Fruit fly (Drosophila melanogaster) whole organism, embryonic: ENCODE data around the gene simj.

ENCODE experiments used
- Aef1 ChIP-seq: fragments of 200-800 bp; sonication (Bioruptor generic); IDR thresholded peaks from 3 replicates; pipeline ENCODE4 v1.3.6; 2022; ENCODE audit warnings: missing biosample characterization, missing genetic modification characterization
- BtbVII ChIP-seq: fragments of 200-800 bp; sonication (Bioruptor generic); optimal IDR thresholded peaks from 3 replicates; lab custom pipeline; 2017; ENCODE audit warnings: missing biosample characterization, mild to moderate bottlenecking, missing genetic modification characterization
- CG10274 ChIP-seq: fragments of 200-800 bp; sonication (Bioruptor generic); optimal IDR thresholded peaks from 3 replicates; lab custom pipeline; 2017; ENCODE audit warnings: missing biosample characterization, mild to moderate bottlenecking, missing genetic modification characterization
- CG11093 ChIP-seq: fragments of 200-800 bp; sonication (Bioruptor generic); IDR thresholded peaks from 3 replicates; pipeline ENCODE4 v1.3.6; 2022; ENCODE audit warnings: missing biosample characterization, missing genetic modification characterization
- CG12104 ChIP-seq: fragments of 200-800 bp; sonication (Bioruptor generic); optimal IDR thresholded peaks from 3 replicates; lab custom pipeline; 2016; ENCODE audit warnings: missing biosample characterization, missing genetic modification characterization
- CG12155 ChIP-seq: fragments of 200-800 bp; sonication (Bioruptor generic); optimal IDR thresholded peaks from 3 replicates; lab custom pipeline; 2016; ENCODE audit warnings: missing biosample characterization, missing genetic modification characterization
- CG12299 ChIP-seq: fragments of 200-800 bp; sonication (Bioruptor generic); optimal IDR thresholded peaks from 2 replicates; lab custom pipeline; 2018; ENCODE audit warnings: missing biosample characterization, mild to moderate bottlenecking, missing genetic modification characterization
- CG13424 ChIP-seq: fragments of 200-800 bp; sonication (Bioruptor generic); optimal IDR thresholded peaks from 2 replicates; lab custom pipeline; 2019; ENCODE audit warnings: missing biosample characterization, mild to moderate bottlenecking, missing genetic modification characterization, moderate library complexity
- CG14050 ChIP-seq: fragments of 200-800 bp; sonication (Bioruptor generic); IDR thresholded peaks from 3 replicates; pipeline ENCODE4 v1.3.6; 2022; ENCODE audit warnings: missing biosample characterization, missing genetic modification characterization
- CG17912 ChIP-seq: fragments of 200-800 bp; sonication (Bioruptor generic); optimal IDR thresholded peaks from 2 replicates; lab custom pipeline; 2018; ENCODE audit warnings: missing biosample characterization, mild to moderate bottlenecking, missing genetic modification characterization
- CG18262 ChIP-seq: fragments of 200-800 bp; optimal IDR thresholded peaks from 3 replicates; lab custom pipeline; 2019; ENCODE audit warnings: missing biosample characterization, mild to moderate bottlenecking, missing genetic modification characterization, moderate library complexity
- CG18599 ChIP-seq: fragments of 200-800 bp; sonication (Bioruptor generic); optimal IDR thresholded peaks from 3 replicates; lab custom pipeline; 2017; ENCODE audit warnings: missing biosample characterization, missing genetic modification characterization, mild to moderate bottlenecking, moderate library complexity, missing genetic modification reagents
- CG18619 ChIP-seq: fragments of 200-800 bp; sonication (Bioruptor generic); optimal IDR thresholded peaks from 3 replicates; lab custom pipeline; 2017; ENCODE audit warnings: missing biosample characterization, mild to moderate bottlenecking, missing genetic modification characterization
- CG3407 ChIP-seq: fragments of 200-800 bp; sonication (Bioruptor generic); optimal IDR thresholded peaks from 2 replicates; lab custom pipeline; 2018; ENCODE audit warnings: missing biosample characterization, mild to moderate bottlenecking, missing genetic modification characterization
- CG4282 ChIP-seq: fragments of 200-800 bp; sonication (Bioruptor generic); optimal IDR thresholded peaks from 2 replicates; lab custom pipeline; 2016; ENCODE audit warnings: missing biosample characterization, missing genetic modification characterization
- CG4707 ChIP-seq: fragments of 200-800 bp; sonication (Bioruptor generic); optimal IDR thresholded peaks from 2 replicates; lab custom pipeline; 2018; ENCODE audit warnings: missing biosample characterization, mild to moderate bottlenecking, missing genetic modification characterization, moderate library complexity
- CG4730 ChIP-seq: fragments of 200-800 bp; sonication (Bioruptor generic); IDR thresholded peaks from 2 replicates; pipeline ENCODE4 v1.3.6; 2022; ENCODE audit warnings: missing biosample characterization, missing genetic modification characterization
- CG6689 ChIP-seq: fragments of 200-800 bp; sonication (Bioruptor generic); IDR thresholded peaks from 2 replicates; pipeline ENCODE4 v1.3.6; 2022; ENCODE audit warnings: missing biosample characterization, missing genetic modification characterization
- CG8290 ChIP-seq, 3 experiments: fragments of 200-800 bp; sonication (Bioruptor generic); optimal IDR thresholded peaks; 2 replicates each; lab custom pipeline; 2016 to 2019; ENCODE audit warnings: missing biosample characterization in 3 of 3, missing genetic modification characterization in 3 of 3, mild to moderate bottlenecking in 2 of 3, moderate library complexity in 1 of 3
- CG8765 ChIP-seq: fragments of 200-800 bp; sonication (Bioruptor generic); IDR thresholded peaks from 2 replicates; pipeline ENCODE4 v1.3.6; 2022; ENCODE audit warnings: missing biosample characterization, missing genetic modification characterization
- Deaf1 ChIP-seq: fragments of 200-800 bp; optimal IDR thresholded peaks from 3 replicates; lab custom pipeline; 2019; ENCODE audit warnings: missing biosample characterization, mild to moderate bottlenecking, missing genetic modification characterization, moderate library complexity
- Doc3 ChIP-seq: fragments of 200-800 bp; sonication (Bioruptor generic); IDR thresholded peaks from 3 replicates; pipeline ENCODE4 v1.3.6; 2022; ENCODE audit warnings: missing biosample characterization, missing genetic modification characterization; ENCODE audit not compliant: partially characterized antibody
- E2f2 ChIP-seq: fragments of 200-800 bp; sonication (Bioruptor generic); IDR thresholded peaks from 2 replicates; pipeline ENCODE4 v1.3.6; 2022; ENCODE audit warnings: missing biosample characterization, missing genetic modification characterization
- Ets65A ChIP-seq: fragments of 200-800 bp; sonication (Bioruptor generic); peaks from one replicate; lab custom pipeline; 2016; ENCODE audit warnings: missing biosample characterization, missing genetic modification characterization
- Fer2 ChIP-seq: fragments of 200-800 bp; sonication (Bioruptor generic); optimal IDR thresholded peaks from 2 replicates; lab custom pipeline; 2018; ENCODE audit warnings: missing biosample characterization, mild to moderate bottlenecking, missing genetic modification characterization, moderate library complexity
- Fer3 ChIP-seq: fragments of 200-800 bp; sonication (Bioruptor generic); optimal IDR thresholded peaks from 2 replicates; lab custom pipeline; 2018; ENCODE audit warnings: missing biosample characterization, mild to moderate bottlenecking, missing genetic modification characterization, moderate library complexity
- Hr39 ChIP-seq: fragments of >200 bp; optimal IDR thresholded peaks from 2 replicates; lab custom pipeline; 2017
- Hsf ChIP-seq: fragments of 200-800 bp; sonication (Bioruptor generic); optimal IDR thresholded peaks from 3 replicates; lab custom pipeline; 2016; ENCODE audit warnings: missing biosample characterization, missing genetic modification characterization
- NC2α ChIP-seq: fragments of 200-800 bp; sonication (Bioruptor generic); optimal IDR thresholded peaks from 2 replicates; lab custom pipeline; 2016; ENCODE audit warnings: missing biosample characterization, missing genetic modification characterization
- Nf-YA ChIP-seq: fragments of 200-800 bp; sonication (Bioruptor generic); IDR thresholded peaks from 2 replicates; pipeline ENCODE4 v1.3.6; 2022; ENCODE audit warnings: missing biosample characterization, missing genetic modification characterization
- Oli ChIP-seq: fragments of 200-800 bp; sonication (Bioruptor generic); optimal IDR thresholded peaks from 2 replicates; lab custom pipeline; 2018; ENCODE audit warnings: missing biosample characterization, mild to moderate bottlenecking, missing genetic modification characterization, moderate library complexity
- Side ChIP-seq: fragments of 200-800 bp; sonication (Bioruptor generic); optimal IDR thresholded peaks from 2 replicates; lab custom pipeline; 2016; ENCODE audit warnings: missing biosample characterization, missing genetic modification characterization
- Spps ChIP-seq: fragments of 200-800 bp; sonication (Bioruptor generic); optimal IDR thresholded peaks from 2 replicates; lab custom pipeline; 2018; ENCODE audit warnings: missing biosample characterization, mild to moderate bottlenecking, missing genetic modification characterization
- Sry-δ ChIP-seq: fragments of 200-800 bp; sonication (Bioruptor generic); optimal IDR thresholded peaks from 2 replicates; lab custom pipeline; 2016; ENCODE audit warnings: missing biosample characterization, missing genetic modification characterization
- ac ChIP-seq: fragments of 200-800 bp; sonication (Bioruptor generic); optimal IDR thresholded peaks from 3 replicates; lab custom pipeline; 2017; ENCODE audit warnings: missing biosample characterization, mild to moderate bottlenecking, missing genetic modification characterization
- bcd ChIP-seq: fragments of 200-800 bp; sonication (Bioruptor generic); optimal IDR thresholded peaks from 2 replicates; lab custom pipeline; 2017; ENCODE audit warnings: missing biosample characterization, mild to moderate bottlenecking, missing genetic modification characterization
- gem ChIP-seq: fragments of 200-800 bp; sonication (Bioruptor generic); optimal IDR thresholded peaks from 2 replicates; lab custom pipeline; 2019; ENCODE audit warnings: missing biosample characterization, mild to moderate bottlenecking, missing genetic modification characterization, moderate library complexity
- gro ChIP-seq: fragments of 200-800 bp; sonication (Bioruptor generic); optimal IDR thresholded peaks from 2 replicates; lab custom pipeline; 2016; ENCODE audit warnings: missing biosample characterization, missing genetic modification characterization
- gt ChIP-seq: fragments of 200-800 bp; sonication (Bioruptor generic); IDR thresholded peaks from 2 replicates; pipeline ENCODE4 v1.3.6; 2022; ENCODE audit warnings: missing biosample characterization, missing genetic modification characterization
- her ChIP-seq: fragments of 200-800 bp; sonication (Bioruptor generic); optimal IDR thresholded peaks from 2 replicates; lab custom pipeline; 2016; ENCODE audit warnings: missing biosample characterization, missing genetic modification characterization
- knrl ChIP-seq: fragments of 200-800 bp; sonication (Bioruptor generic); IDR thresholded peaks from 3 replicates; pipeline ENCODE4 v1.3.6; 2022; ENCODE audit warnings: missing biosample characterization, missing genetic modification characterization; ENCODE audit not compliant: partially characterized antibody
- onecut ChIP-seq: fragments of 200-800 bp; sonication (Bioruptor generic); IDR thresholded peaks from 2 replicates; pipeline ENCODE4 v1.3.6; 2022; ENCODE audit warnings: missing biosample characterization, missing genetic modification characterization
- pros ChIP-seq: fragments of 200-800 bp; sonication (Bioruptor generic); optimal IDR thresholded peaks from 3 replicates; lab custom pipeline; 2019; ENCODE audit warnings: missing biosample characterization, mild to moderate bottlenecking, missing genetic modification characterization, moderate library complexity
- sd ChIP-seq: fragments of 200-800 bp; sonication (Bioruptor generic); optimal IDR thresholded peaks from 3 replicates; lab custom pipeline; 2018; ENCODE audit warnings: missing biosample characterization, mild to moderate bottlenecking, missing genetic modification characterization, moderate library complexity
- seq ChIP-seq: fragments of 200-800 bp; sonication (Bioruptor generic); IDR thresholded peaks from 2 replicates; pipeline ENCODE4 v1.3.6; 2022; ENCODE audit warnings: missing biosample characterization, missing genetic modification characterization
- sna ChIP-seq: fragments of 200-800 bp; sonication (Bioruptor generic); IDR thresholded peaks from 2 replicates; pipeline ENCODE4 v1.3.6; 2022; ENCODE audit warnings: missing biosample characterization, missing genetic modification characterization; ENCODE audit not compliant: partially characterized antibody
- tap ChIP-seq: fragments of 200-800 bp; optimal IDR thresholded peaks from 3 replicates; lab custom pipeline; 2019; ENCODE audit warnings: missing biosample characterization, mild to moderate bottlenecking, missing genetic modification characterization, moderate library complexity
- tgo ChIP-seq: fragments of 200-800 bp; sonication (Bioruptor generic); IDR thresholded peaks from 3 replicates; pipeline ENCODE4 v1.3.6; 2022; ENCODE audit warnings: missing biosample characterization, missing genetic modification characterization
- zen2 ChIP-seq: fragments of 200-800 bp; sonication (Bioruptor generic); IDR thresholded peaks from 3 replicates; pipeline ENCODE4 v1.3.6; 2022; ENCODE audit warnings: missing biosample characterization, missing genetic modification characterization; ENCODE audit not compliant: partially characterized antibody

Gene simj

dm6 chr3L:10665433-10666150, 1.1 kb downstream of the simj start (continued):
- TF ChIP-seq tgo: peak; percentile 93
- TF ChIP-seq Hsf (GFP tag; lab: Kevin White, UChicago): peak; percentile 93
- no peak for TF ChIP-seq Hr39 (lab: Kevin White, UChicago)
- peak; percentile 87 for TF ChIP-seq Deaf1 (tag; lab: Kevin White, UChicago)
- TF ChIP-seq NC2α (GFP tag; lab: Kevin White, UChicago): peak; percentile 64
- peak; percentile 89 for TF ChIP-seq sd
- TF ChIP-seq CG10274: peak; percentile 89
- TF ChIP-seq gro (GFP tag; lab: Kevin White, UChicago): peak; percentile 81
- peak; percentile 59; the same call in 1 of the 2 replicates for TF ChIP-seq gt (GFP tag; lab: Robert Waterston, UW)
- TF ChIP-seq Ets65A: peak; percentile 95
- TF ChIP-seq CG4282: peak; percentile 19
- peak; percentile 95 for TF ChIP-seq Fer3 (tag; lab: Kevin White, UChicago)
- peak; percentile 95 for TF ChIP-seq BtbVII (GFP tag; lab: Kevin White, UChicago)
- TF ChIP-seq CG12104: peak; percentile 98
- TF ChIP-seq knrl: no peak
- TF ChIP-seq Doc3: no peak
- peak; percentile 97 for TF ChIP-seq bcd
- TF ChIP-seq CG18599 (GFP tag; lab: Kevin White, UChicago): peak; percentile 96
- TF ChIP-seq CG11093: peak; percentile 89
- TF ChIP-seq CG13424 (tag; lab: Kevin White, UChicago): peak; percentile 99
- TF ChIP-seq Oli (tag; lab: Kevin White, UChicago): peak; percentile 98
- TF ChIP-seq CG18262 (tag; lab: Kevin White, UChicago): peak; percentile 100
- TF ChIP-seq Aef1 (GFP tag; lab: Robert Waterston, UW): peak; percentile 84
- TF ChIP-seq CG12155 (GFP tag; lab: Kevin White, UChicago): peak; percentile 90
- peak; percentile 98 for TF ChIP-seq tap (tag; lab: Kevin White, UChicago)
- peak; percentile 96 for TF ChIP-seq CG3407 (GFP tag; lab: Kevin White, UChicago)
- TF ChIP-seq seq: peak; percentile 96
- TF ChIP-seq gem (tag; lab: Kevin White, UChicago): peak; percentile 99
- TF ChIP-seq CG8765 (GFP tag; lab: Robert Waterston, UW): peak; percentile 81
- TF ChIP-seq sna (GFP tag; lab: Robert Waterston, UW): no peak
- TF ChIP-seq CG8290 (GFP tag; optimal IDR thresholded peaks at IDR 0.05; lab: Kevin White, UChicago): peak; percentile 94
- peak; percentile 85 to 96 for TF ChIP-seq CG8290 (tag; optimal IDR thresholded peaks at IDR 0.05; lab: Kevin White, UChicago)
- peak; percentile 87 for TF ChIP-seq CG4730 (GFP tag; lab: Robert Waterston, UW)
- TF ChIP-seq CG14050 (GFP tag; lab: Robert Waterston, UW): peak; percentile 84
- TF ChIP-seq E2f2: peak; percentile 75
- TF ChIP-seq Side: peak; percentile 92
- TF ChIP-seq CG6689: peak; percentile 96
- TF ChIP-seq pros (GFP tag; lab: Kevin White, UChicago): peak; percentile 92
- no peak for TF ChIP-seq zen2 (GFP tag; lab: Robert Waterston, UW)
- TF ChIP-seq onecut (GFP tag; lab: Robert Waterston, UW): peak; percentile 89
- TF ChIP-seq her: peak; percentile 35
- TF ChIP-seq CG18619 (GFP tag; lab: Kevin White, UChicago): peak; percentile 98
- TF ChIP-seq CG4707 (GFP tag; lab: Kevin White, UChicago): peak; percentile 89
- peak; percentile 87 for TF ChIP-seq CG17912
- TF ChIP-seq Spps: peak; percentile 97
- peak; percentile 97 for TF ChIP-seq CG12299 (tag; lab: Kevin White, UChicago)
- TF ChIP-seq ac (GFP tag; lab: Kevin White, UChicago): peak; percentile 97
- peak; percentile 65 for TF ChIP-seq Nf-YA (GFP tag; lab: Robert Waterston, UW)
- TF ChIP-seq Sry-δ (GFP tag; lab: Kevin White, UChicago): peak; percentile 25
- peak; percentile 94 for TF ChIP-seq Fer2 (tag; lab: Kevin White, UChicago)
